Fruit fly (Drosophila melanogaster) whole organism, prepupa: ENCODE results near the gene mthl12.

Source experiments
- Blimp-1 ChIP-seq: fragments of 200-800 bp; sonication (Bioruptor generic); optimal IDR thresholded peaks from 3 replicates; lab custom pipeline; 2017; ENCODE audit warnings: missing biosample characterization, missing genetic modification characterization, mild to moderate bottlenecking, moderate library complexity, missing genetic modification reagents
- CG10669 ChIP-seq: fragments of 200-800 bp; sonication (Bioruptor generic); optimal IDR thresholded peaks from 3 replicates; lab custom pipeline; 2018; ENCODE audit warnings: missing biosample characterization, mild to moderate bottlenecking, missing genetic modification characterization, moderate library complexity
- CG11294 ChIP-seq: fragments of 200-800 bp; sonication (Bioruptor generic); IDR thresholded peaks from 2 replicates; pipeline ENCODE4 v1.3.6; 2022; ENCODE audit warnings: missing biosample characterization, missing genetic modification characterization
- CG11902 ChIP-seq: fragments of 200-800 bp; sonication (Bioruptor generic); optimal IDR thresholded peaks from 3 replicates; lab custom pipeline; 2016; ENCODE audit warnings: missing biosample characterization, missing genetic modification characterization
- CG3032 ChIP-seq: fragments of 200-800 bp; optimal IDR thresholded peaks from 2 replicates; lab custom pipeline; 2019; ENCODE audit warnings: missing biosample characterization, mild to moderate bottlenecking, missing genetic modification characterization, moderate library complexity
- CG31627 ChIP-seq: fragments of 200-800 bp; sonication (Bioruptor generic); optimal IDR thresholded peaks from 3 replicates; lab custom pipeline; 2016; ENCODE audit warnings: missing biosample characterization, missing genetic modification characterization
- CG34406 ChIP-seq: fragments of 200-800 bp; sonication (Bioruptor generic); optimal IDR thresholded peaks from 3 replicates; lab custom pipeline; 2016; ENCODE audit warnings: missing biosample characterization, missing genetic modification characterization
- CG4318 ChIP-seq: fragments of 200-800 bp; sonication (Bioruptor generic); optimal IDR thresholded peaks from 3 replicates; lab custom pipeline; 2017; ENCODE audit warnings: missing biosample characterization, mild to moderate bottlenecking, missing genetic modification characterization
- CG6792 ChIP-seq: fragments of 200-800 bp; sonication (Bioruptor generic); optimal IDR thresholded peaks from 3 replicates; lab custom pipeline; 2016; ENCODE audit warnings: missing biosample characterization, missing genetic modification characterization
- CG6808 ChIP-seq: fragments of 200-800 bp; sonication (Bioruptor generic); optimal IDR thresholded peaks from 3 replicates; lab custom pipeline; 2017; ENCODE audit warnings: missing biosample characterization, missing genetic modification characterization, mild to moderate bottlenecking, moderate library complexity, missing genetic modification reagents
- CG6854 ChIP-seq: fragments of 200-800 bp; sonication (Bioruptor generic); optimal IDR thresholded peaks from 2 replicates; lab custom pipeline; 2017; ENCODE audit warnings: missing biosample characterization, mild to moderate bottlenecking, missing genetic modification characterization
- CG8119 ChIP-seq: fragments of 200-800 bp; sonication (Bioruptor generic); IDR thresholded peaks from 3 replicates; pipeline ENCODE4 v1.3.6; 2022; ENCODE audit warnings: missing biosample characterization, missing genetic modification characterization
- CG8319 ChIP-seq: fragments of 200-800 bp; sonication (Bioruptor generic); optimal IDR thresholded peaks from 3 replicates; lab custom pipeline; 2016; ENCODE audit warnings: missing biosample characterization, missing genetic modification characterization
- CG8632 ChIP-seq: fragments of 200-800 bp; sonication (Bioruptor generic); optimal IDR thresholded peaks from 3 replicates; lab custom pipeline; 2016; ENCODE audit warnings: missing biosample characterization, missing genetic modification characterization
- CG9139 ChIP-seq: fragments of 200-800 bp; sonication (Bioruptor generic); optimal IDR thresholded peaks from 3 replicates; lab custom pipeline; 2017; ENCODE audit warnings: missing biosample characterization, mild to moderate bottlenecking, missing genetic modification characterization
- Eip75B ChIP-seq: fragments of 200-800 bp; sonication (Bioruptor generic); optimal IDR thresholded peaks from 3 replicates; lab custom pipeline; 2016; ENCODE audit warnings: missing biosample characterization, missing genetic modification characterization
- Eip78C ChIP-seq: fragments of 200-800 bp; sonication (Bioruptor generic); peaks from one replicate; lab custom pipeline; 2016; ENCODE audit warnings: missing biosample characterization, missing genetic modification characterization
- Ets21C ChIP-seq: fragments of 200-800 bp; sonication (Bioruptor generic); optimal IDR thresholded peaks from 3 replicates; lab custom pipeline; 2016; ENCODE audit warnings: missing biosample characterization, missing genetic modification characterization
- Ets96B ChIP-seq: fragments of 200-800 bp; optimal IDR thresholded peaks from 2 replicates; lab custom pipeline; 2019; ENCODE audit warnings: missing biosample characterization, mild to moderate bottlenecking, missing genetic modification characterization, moderate library complexity
- Hr38 ChIP-seq: sonication (Bioruptor generic); optimal IDR thresholded peaks from 2 replicates; lab custom pipeline; 2016; ENCODE audit warnings: missing biosample characterization, missing genetic modification characterization
- Hr39 ChIP-seq: fragments of 200-800 bp; sonication (Bioruptor generic); optimal IDR thresholded peaks from 2 replicates; lab custom pipeline; 2016; ENCODE audit warnings: missing biosample characterization, missing genetic modification characterization
- Hr4 ChIP-seq: fragments of 200-800 bp; sonication (Bioruptor generic); optimal IDR thresholded peaks from 3 replicates; lab custom pipeline; 2016; ENCODE audit warnings: missing biosample characterization, missing genetic modification characterization
- Lpt ChIP-seq: fragments of 200-800 bp; sonication (Bioruptor generic); optimal IDR thresholded peaks from 3 replicates; lab custom pipeline; 2016; ENCODE audit warnings: missing biosample characterization, missing genetic modification characterization
- Met ChIP-seq: fragments of 200-800 bp; sonication (Bioruptor generic); optimal IDR thresholded peaks from 3 replicates; lab custom pipeline; 2016; ENCODE audit warnings: missing biosample characterization, missing genetic modification characterization
- OdsH ChIP-seq: fragments of 200-800 bp; sonication (Bioruptor generic); optimal IDR thresholded peaks from 3 replicates; lab custom pipeline; 2016; ENCODE audit warnings: missing biosample characterization, missing genetic modification characterization
- Smox ChIP-seq: fragments of 200-800 bp; sonication (Bioruptor generic); optimal IDR thresholded peaks from 3 replicates; lab custom pipeline; 2016; ENCODE audit warnings: missing biosample characterization, missing genetic modification characterization
- Sox102F ChIP-seq: fragments of 200-800 bp; sonication (Bioruptor generic); optimal IDR thresholded peaks from 2 replicates; lab custom pipeline; 2016; ENCODE audit warnings: missing biosample characterization, mild to moderate bottlenecking, missing genetic modification characterization
- Sox14 ChIP-seq: fragments of 200-800 bp; sonication (Bioruptor generic); optimal IDR thresholded peaks from 3 replicates; lab custom pipeline; 2016; ENCODE audit warnings: missing biosample characterization, missing genetic modification characterization
- Sox15 ChIP-seq: fragments of 200-800 bp; sonication (Bioruptor generic); optimal IDR thresholded peaks from 3 replicates; lab custom pipeline; 2016; ENCODE audit warnings: missing biosample characterization, missing genetic modification characterization
- achi ChIP-seq: fragments of 200-800 bp; sonication (Bioruptor generic); optimal IDR thresholded peaks from 3 replicates; lab custom pipeline; 2016; ENCODE audit warnings: missing biosample characterization, missing genetic modification characterization
- acj6 ChIP-seq: fragments of 200-800 bp; sonication (Bioruptor generic); optimal IDR thresholded peaks from 3 replicates; lab custom pipeline; 2016; ENCODE audit warnings: missing biosample characterization, missing genetic modification characterization
- cyc ChIP-seq: fragments of 200-800 bp; sonication (Bioruptor generic); optimal IDR thresholded peaks from 3 replicates; lab custom pipeline; 2016; ENCODE audit warnings: missing biosample characterization, missing genetic modification characterization
- dac ChIP-seq: fragments of 200-800 bp; sonication (Bioruptor generic); optimal IDR thresholded peaks from 2 replicates; lab custom pipeline; 2017; ENCODE audit warnings: missing biosample characterization, mild to moderate bottlenecking, missing genetic modification characterization
- dsx ChIP-seq: fragments of 200-800 bp; optimal IDR thresholded peaks from 3 replicates; lab custom pipeline; 2019; ENCODE audit warnings: missing biosample characterization, mild to moderate bottlenecking, missing genetic modification characterization, moderate library complexity; ENCODE audit not compliant: poor library complexity, severe bottlenecking
- eg ChIP-seq: fragments of 200-800 bp; sonication (Bioruptor generic); IDR thresholded peaks from 3 replicates; pipeline ENCODE4 v1.3.6; 2022; ENCODE audit warnings: missing biosample characterization, missing genetic modification characterization
- esn ChIP-seq: fragments of 200-800 bp; sonication (Bioruptor generic); optimal IDR thresholded peaks from 2 replicates; lab custom pipeline; 2016; ENCODE audit warnings: missing biosample characterization, mild to moderate bottlenecking, missing genetic modification characterization, moderate library complexity
- fd59A ChIP-seq: fragments of 200-800 bp; sonication (Bioruptor generic); optimal IDR thresholded peaks from 2 replicates; lab custom pipeline; 2017; ENCODE audit warnings: missing biosample characterization, mild to moderate bottlenecking, missing genetic modification characterization, missing genetic modification reagents
- lz ChIP-seq: fragments of 200-800 bp; sonication (Bioruptor generic); optimal IDR thresholded peaks from 3 replicates; lab custom pipeline; 2016; ENCODE audit warnings: missing biosample characterization, missing genetic modification characterization
- net ChIP-seq: fragments of 200-800 bp; sonication (Bioruptor generic); optimal IDR thresholded peaks from 3 replicates; lab custom pipeline; 2016; ENCODE audit warnings: missing biosample characterization, missing genetic modification characterization
- spab ChIP-seq: fragments of 200-800 bp; sonication (Bioruptor generic); optimal IDR thresholded peaks from 2 replicates; lab custom pipeline; 2017; ENCODE audit warnings: missing biosample characterization, mild to moderate bottlenecking, missing genetic modification characterization, missing genetic modification reagents
- ss ChIP-seq, 2 experiments: fragments of 200-800 bp; sonication (Bioruptor generic); optimal IDR thresholded peaks; 2 replicates in 1 of 2; 3 replicates in 1 of 2; lab custom pipeline; 2017 to 2018; ENCODE audit warnings: mild to moderate bottlenecking in 2 of 2, missing biosample characterization in 2 of 2, missing genetic modification characterization in 2 of 2, moderate library complexity in 1 of 2
- svp ChIP-seq: fragments of 200-800 bp; sonication (Bioruptor generic); peaks from one replicate; lab custom pipeline; 2016; ENCODE audit warnings: missing biosample characterization, missing genetic modification characterization
- topi ChIP-seq: fragments of 200-800 bp; sonication (Bioruptor generic); optimal IDR thresholded peaks from 3 replicates; lab custom pipeline; 2016; ENCODE audit warnings: missing biosample characterization, missing genetic modification characterization
- vri ChIP-seq: fragments of 200-800 bp; sonication (Bioruptor generic); optimal IDR thresholded peaks from 3 replicates; lab custom pipeline; 2016; ENCODE audit warnings: missing biosample characterization, mild to moderate bottlenecking, missing genetic modification characterization

The mthl12 gene

dm6 chr3R:13379675-13380074, 26.2 kb downstream of the mthl12 start, which contains the start of the genes CG9813 and CG8870:
Gene CG9813 (minus strand): TSS chr3R:13379775.
Gene CG8870 (plus strand): TSS chr3R:13379842.
- TF ChIP-seq CG11294 (GFP tag; lab: Robert Waterston, UW) (no peak), acj6 (no peak), CG8632 (GFP tag; lab: Kevin White, UChicago) (no peak), CG8319 (GFP tag; lab: Kevin White, UChicago) (no peak), Hr4 (no peak), CG4318 (GFP tag; lab: Kevin White, UChicago) (no peak), Hr38 (GFP tag; lab: Kevin White, UChicago) (no peak), achi (no peak), dac (GFP tag; lab: Kevin White, UChicago) (no peak), net (GFP tag; lab: Kevin White, UChicago) (no peak), CG34406 (GFP tag; lab: Kevin White, UChicago) (no peak), Smox (GFP tag; lab: Kevin White, UChicago) (no peak), Ets96B (tag; lab: Kevin White, UChicago) (no peak), CG11902 (GFP tag; lab: Kevin White, UChicago) (no peak)

dm6 chr3R:13381744-13382435, 28.4 kb downstream of the mthl12 start, which contains the start of the genes mRpS21 and Droj2:
Gene mRpS21 (minus strand): TSS chr3R:13381809.
Gene Droj2 (plus strand): TSS chr3R:13382106.
- TF ChIP-seq CG34406 (GFP tag; lab: Kevin White, UChicago) = no peak
- TF ChIP-seq Smox (GFP tag; lab: Kevin White, UChicago) = peak; percentile 57
- TF ChIP-seq CG6808 (GFP tag; lab: Kevin White, UChicago) = peak; percentile 38
- peak; percentile 48; the same call in 2 of the 3 replicates for TF ChIP-seq eg (GFP tag; lab: Robert Waterston, UW)
- TF ChIP-seq spab (GFP tag; lab: Kevin White, UChicago) = no peak
- TF ChIP-seq fd59A = no peak
- TF ChIP-seq topi (GFP tag; lab: Kevin White, UChicago) = peak; percentile 3
- TF ChIP-seq OdsH (GFP tag; lab: Kevin White, UChicago) = peak; percentile 35
- no peak for TF ChIP-seq CG6792
- peak; percentile 32 for TF ChIP-seq esn (GFP tag; lab: Kevin White, UChicago)
- TF ChIP-seq Hr4 = peak; percentile 60
- TF ChIP-seq CG8119 (GFP tag; lab: Robert Waterston, UW) = no peak
- TF ChIP-seq lz (GFP tag; lab: Kevin White, UChicago) = peak; percentile 29
- TF ChIP-seq Met (GFP tag; lab: Kevin White, UChicago) = peak; percentile 44
- TF ChIP-seq Blimp-1 = no peak
- no peak for TF ChIP-seq Lpt (GFP tag; lab: Kevin White, UChicago)
- peak; percentile 70 for TF ChIP-seq vri (GFP tag; lab: Kevin White, UChicago)
- peak; percentile 81 for TF ChIP-seq Eip78C (GFP tag; lab: Kevin White, UChicago)
- TF ChIP-seq cyc (GFP tag; lab: Kevin White, UChicago) = peak; percentile 8
- TF ChIP-seq ss (GFP tag; optimal IDR thresholded peaks at IDR 0.05; lab: Kevin White, UChicago) = peak; percentile 14 to 55
- no peak for TF ChIP-seq CG11902 (GFP tag; lab: Kevin White, UChicago)
- peak; percentile 12 for TF ChIP-seq CG9139
- peak; percentile 17 for TF ChIP-seq Sox14
- peak; percentile 41 for TF ChIP-seq Hr39 (GFP tag; lab: Kevin White, UChicago)
- TF ChIP-seq Eip75B (GFP tag; lab: Kevin White, UChicago) = peak; percentile 23
- TF ChIP-seq acj6 = peak; percentile 29
- no peak for TF ChIP-seq svp (GFP tag; lab: Kevin White, UChicago)
- TF ChIP-seq CG31627 (GFP tag; lab: Kevin White, UChicago) = peak; percentile 51
- peak; percentile 11 for TF ChIP-seq Ets96B (tag; lab: Kevin White, UChicago)
- no peak for TF ChIP-seq dsx (GFP tag; lab: Kevin White, UChicago)
- TF ChIP-seq CG3032 (tag; lab: Kevin White, UChicago) = peak; percentile 54
- TF ChIP-seq Sox102F = peak; percentile 13
- no peak for TF ChIP-seq net (GFP tag; lab: Kevin White, UChicago)
- TF ChIP-seq CG10669 = no peak
- TF ChIP-seq dac (GFP tag; lab: Kevin White, UChicago) = no peak
- peak; percentile 19 for TF ChIP-seq CG6854 (GFP tag; lab: Kevin White, UChicago)
- TF ChIP-seq Sox15 (GFP tag; lab: Kevin White, UChicago) = peak; percentile 30
- TF ChIP-seq Ets21C (GFP tag; lab: Kevin White, UChicago) = peak; percentile 41
